Fruit fly (Drosophila melanogaster) S2 (cell line): ENCODE measurements around the gene CG16781.

ENCODE experiments used
- CG8478 ChIP-seq: fragments of >200 bp; optimal IDR thresholded peaks from 2 replicates; lab custom pipeline; 2018
- CTCF ChIP-seq, 2 experiments: fragments of >200 bp; optimal IDR thresholded peaks; 2 replicates each; lab custom pipeline; 2018

- TF ChIP-seq CTCF (optimal IDR thresholded peaks at IDR 0.05; lab: Kevin White, UChicago): no peak
- TF ChIP-seq CG8478 (lab: Kevin White, UChicago): no peak
Measured at dm6 chrX:3454715-3455114, 9.1 kb downstream of the CG16781 start.
